Worm (Caenorhabditis elegans) whole organism, early embryonic: ENCODE measurements around the gene msp-31.

Experiments used
- B0310.2 ChIP-seq: sonication (generic microtip); optimal IDR thresholded peaks from 2 replicates; lab custom pipeline; 2016; ENCODE audit warnings: mild to moderate bottlenecking, missing genetic modification characterization, missing compliant biosample characterization
- aly-1 ChIP-seq: sonication (generic microtip); optimal IDR thresholded peaks from 2 replicates; lab custom pipeline; 2016; ENCODE audit warnings: missing genetic modification characterization, missing compliant biosample characterization
- ama-1 ChIP-seq: fragments of 150-350 bp; optimal IDR thresholded peaks from 2 replicates; lab custom pipeline; 2014
- ceh-13 ChIP-seq: fragments of 200-800 bp; sonication (Bioruptor generic); optimal IDR thresholded peaks from 2 replicates; lab custom pipeline; 2018; ENCODE audit warnings: mild to moderate bottlenecking, missing genetic modification characterization, missing compliant biosample characterization
- flt-1 ChIP-seq: fragments of 200-800 bp; sonication (Bioruptor generic); IDR thresholded peaks from 2 replicates; pipeline ENCODE4 v1.3.6; 2022; ENCODE audit warnings: missing genetic modification characterization, missing compliant biosample characterization
- hmbx-1 ChIP-seq: sonication (generic microtip); optimal IDR thresholded peaks from 2 replicates; lab custom pipeline; 2016; ENCODE audit warnings: mild to moderate bottlenecking, missing genetic modification characterization, missing compliant biosample characterization
- hnd-1 ChIP-seq: sonication (generic microtip); optimal IDR thresholded peaks from 2 replicates; lab custom pipeline; 2016; ENCODE audit warnings: missing genetic modification characterization, missing compliant biosample characterization
- scrt-1 ChIP-seq: fragments of 200-800 bp; sonication (Bioruptor generic); IDR thresholded peaks from 2 replicates; pipeline ENCODE4 v1.3.6; 2022; ENCODE audit warnings: missing genetic modification characterization, missing compliant biosample characterization
- sea-1 ChIP-seq: fragments of 200-800 bp; sonication (Bioruptor generic); conservative IDR thresholded peaks from 2 replicates; pipeline ENCODE4 v1.3.6; 2022; ENCODE audit warnings: missing genetic modification characterization, missing compliant biosample characterization
- tbx-11 ChIP-seq: fragments of 200-800 bp; sonication (Bioruptor generic); IDR thresholded peaks from 2 replicates; pipeline ENCODE4 v1.3.6; 2022; ENCODE audit warnings: missing genetic modification characterization, missing compliant biosample characterization
- tra-4 ChIP-seq: sonication (generic microtip); optimal IDR thresholded peaks from 2 replicates; lab custom pipeline; 2017; ENCODE audit warnings: missing genetic modification characterization, missing compliant biosample characterization

DNA sequence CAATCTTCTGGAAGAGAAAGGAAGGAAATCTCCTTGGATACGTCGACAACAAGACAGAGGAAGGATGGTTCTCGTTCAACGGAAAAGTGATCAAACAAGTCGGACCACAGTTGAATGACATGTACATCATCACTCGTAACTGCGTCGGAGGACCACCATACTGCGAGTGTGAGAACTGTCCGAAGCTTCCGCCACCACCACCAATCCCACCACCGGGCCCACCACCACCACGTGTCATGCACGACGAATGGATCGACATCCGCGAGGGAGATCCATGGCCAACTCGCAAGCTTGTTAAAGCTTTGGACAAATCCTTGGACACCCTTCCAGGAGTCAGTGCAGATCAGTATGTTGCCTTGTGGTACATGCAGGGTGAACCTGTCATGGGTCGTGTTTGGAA, 14.9 kb upstream of the msp-31 start:
- TF ChIP-seq sea-1 (GFP tag; lab: Robert Waterston, UW) (no peak), ama-1 (lab: Kevin White, UChicago) (no peak), tbx-11 (GFP tag; lab: Robert Waterston, UW) (no peak), aly-1 (tag; lab: Kevin White, UChicago) (no peak), scrt-1 (no peak), B0310.2 (no peak), hnd-1 (tag; lab: Kevin White, UChicago) (no peak), tra-4 (tag; lab: Kevin White, UChicago) (no peak), hmbx-1 (tag; lab: Kevin White, UChicago) (no peak), ceh-13 (GFP tag; lab: Kevin White, UChicago) (no peak), flt-1 (no peak)
